Fruit fly (Drosophila melanogaster): ENCODE results near the gene CG6985.
A peak's percentile ranks its signal among the peaks of the same experiment; 100 is the strongest.

Gene CG6985

DNA sequence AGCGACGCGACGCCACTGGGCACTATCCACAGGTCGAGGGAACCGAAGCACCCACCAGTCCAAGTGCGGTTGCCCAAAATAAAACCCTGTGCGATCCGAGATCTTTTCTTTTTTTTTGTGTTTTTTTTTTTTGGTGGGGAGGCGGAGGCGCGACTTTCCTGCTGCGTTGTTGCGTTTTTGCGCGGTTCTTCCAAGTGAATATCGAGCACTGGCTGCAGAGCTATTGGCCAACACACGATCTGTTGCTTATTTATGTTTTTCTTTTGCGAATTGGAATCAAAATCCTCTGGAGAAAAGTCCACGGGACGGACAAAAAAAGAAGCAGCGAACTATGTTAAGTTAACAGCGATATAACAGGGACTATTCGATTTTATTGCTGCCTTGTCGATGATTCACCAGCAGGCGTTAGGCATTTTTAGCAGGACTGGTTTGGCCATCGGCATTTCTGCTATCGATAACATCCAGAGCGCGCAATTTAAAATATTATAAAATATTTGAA, 20.1 kb upstream of the CG6985 start, which contains the start of gene wge (continued):
- TF ChIP-seq CG6689 (GFP tag; IDR thresholded peaks at IDR 0.05) = no peak
- TF ChIP-seq CG12299 (tag; optimal IDR thresholded peaks at IDR 0.05) = no peak
- TF ChIP-seq sd (tag; optimal IDR thresholded peaks at IDR 0.05) = peak; percentile 69
- TF ChIP-seq CG17361 (GFP tag; IDR thresholded peaks at IDR 0.05) = no peak
- peak; percentile 16 for TF ChIP-seq Fer1 (GFP tag; optimal IDR thresholded peaks at IDR 0.05)
- no peak for TF ChIP-seq CG3726 (GFP tag; IDR thresholded peaks at IDR 0.05)
- TF ChIP-seq hkb (optimal IDR thresholded peaks at IDR 0.05) = no peak
- no peak for TF ChIP-seq hkb (GFP tag; IDR thresholded peaks at IDR 0.05)
- TF ChIP-seq CG30403 (GFP tag; optimal IDR thresholded peaks at IDR 0.05) = no peak
- peak; percentile 70 for TF ChIP-seq pzg (GFP tag; optimal IDR thresholded peaks at IDR 0.05)
- no peak for TF ChIP-seq Dek (tag; optimal IDR thresholded peaks at IDR 0.05)
- TF ChIP-seq CG10959 (GFP tag; IDR thresholded peaks at IDR 0.05) = no peak
- TF ChIP-seq gsb-n (tag; optimal IDR thresholded peaks at IDR 0.05) = peak; percentile 9
- no peak for TF ChIP-seq CG12104 (GFP tag; optimal IDR thresholded peaks at IDR 0.05)
- TF ChIP-seq run (tag; optimal IDR thresholded peaks at IDR 0.05) = no peak
- TF ChIP-seq CG13775 (GFP tag; optimal IDR thresholded peaks at IDR 0.05) = no peak
- TF ChIP-seq Bgb (GFP tag; IDR thresholded peaks at IDR 0.05; ENCODE audit: partially characterized antibody) = peak; percentile 76
- TF ChIP-seq Hr39 (optimal IDR thresholded peaks at IDR 0.05) = no peak
- 0 out of 2 replicates have a peak, but pooled peaks have one; percentile 5 for TF ChIP-seq MBD-R2 (GFP tag; IDR thresholded peaks at IDR 0.05)
- TF ChIP-seq Hr3 (GFP tag; optimal IDR thresholded peaks at IDR 0.05) = no peak
- no peak for TF ChIP-seq eve (GFP tag; optimal IDR thresholded peaks at IDR 0.05)
- TF ChIP-seq sug (tag; optimal IDR thresholded peaks at IDR 0.05) = peak; percentile 5
- peak; percentile 60 for TF ChIP-seq CG32772 (GFP tag; IDR thresholded peaks at IDR 0.05)
- TF ChIP-seq Dad (GFP tag; optimal IDR thresholded peaks at IDR 0.05) = no peak
- no peak for TF ChIP-seq Xbp1 (GFP tag; optimal IDR thresholded peaks at IDR 0.05)
- TF ChIP-seq sens-2 (GFP tag; IDR thresholded peaks at IDR 0.05) = no peak
- TF ChIP-seq nerfin-1 (tag; optimal IDR thresholded peaks at IDR 0.05) = peak; percentile 72
- no peak for TF ChIP-seq cato (GFP tag; optimal IDR thresholded peaks at IDR 0.05; ENCODE audit: borderline replicate concordance)
- TF ChIP-seq tio (GFP tag; optimal IDR thresholded peaks at IDR 0.05) = no peak
- no peak for TF ChIP-seq CG10274 (GFP tag; optimal IDR thresholded peaks at IDR 0.05)
- no peak for TF ChIP-seq ap (GFP tag; IDR thresholded peaks at IDR 0.05)
- TF ChIP-seq CG11247 (GFP tag; IDR thresholded peaks at IDR 0.05) = no peak
- TF ChIP-seq sima (GFP tag; optimal IDR thresholded peaks at IDR 0.05) = no peak
- TF ChIP-seq CG2116 (GFP tag; optimal IDR thresholded peaks at IDR 0.05) = peak; percentile 71
- no peak for TF ChIP-seq Dfd (GFP tag; optimal IDR thresholded peaks at IDR 0.05)
- TF ChIP-seq gcm (GFP tag; optimal IDR thresholded peaks at IDR 0.05) = no peak
- TF ChIP-seq Sox100B (GFP tag; optimal IDR thresholded peaks at IDR 0.05) = no peak
- TF ChIP-seq Deaf1 (tag; optimal IDR thresholded peaks at IDR 0.05) = no peak
- no peak for TF ChIP-seq CG2889 (GFP tag; IDR thresholded peaks at IDR 0.05)
- no peak for TF ChIP-seq Kr (GFP tag; optimal IDR thresholded peaks at IDR 0.05)
- no peak for TF ChIP-seq hth (optimal IDR thresholded peaks at IDR 0.05)
- TF ChIP-seq CG2129 (GFP tag; IDR thresholded peaks at IDR 0.05; ENCODE audit: partially characterized antibody) = peak; percentile 36; the same call in 1 of the 2 replicates
- no peak for TF ChIP-seq chn (GFP tag; optimal IDR thresholded peaks at IDR 0.05)
- TF ChIP-seq amos (GFP tag; IDR thresholded peaks at IDR 0.05; ENCODE audit: partially characterized antibody) = peak; percentile 65
- TF ChIP-seq CG11085 (GFP tag; IDR thresholded peaks at IDR 0.05) = no peak
- no peak for TF ChIP-seq MTF-1 (GFP tag; optimal IDR thresholded peaks at IDR 0.05; ENCODE audit: borderline replicate concordance)
- TF ChIP-seq Taf1 (GFP tag; IDR thresholded peaks at IDR 0.05) = no peak
- TF ChIP-seq CG13123 (GFP tag; optimal IDR thresholded peaks at IDR 0.05) = no peak
- no peak for TF ChIP-seq ac (GFP tag; optimal IDR thresholded peaks at IDR 0.05)
- no peak for TF ChIP-seq HLH54F (GFP tag; optimal IDR thresholded peaks at IDR 0.05)
- no peak for TF ChIP-seq tll (GFP tag; optimal IDR thresholded peaks at IDR 0.05)
- TF ChIP-seq Scr (GFP tag; IDR thresholded peaks at IDR 0.05; ENCODE audit: partially characterized antibody) = peak; percentile 64
